Worm (Caenorhabditis elegans) whole organism, late embryonic: ENCODE data around the gene F21D9.1.

ENCODE experiments used
- C08G9.2 ChIP-seq: sonication (generic microtip); optimal IDR thresholded peaks from 2 replicates; lab custom pipeline; 2016; ENCODE audit warnings: mild to moderate bottlenecking, missing genetic modification characterization, moderate library complexity, missing compliant biosample characterization
- C38D4.7 ChIP-seq: fragments of 200-800 bp; sonication (Bioruptor generic); optimal IDR thresholded peaks from 2 replicates; lab custom pipeline; 2018; ENCODE audit warnings: mild to moderate bottlenecking, missing genetic modification characterization, moderate library complexity, missing compliant biosample characterization
- F13H6.1 ChIP-seq: sonication (generic microtip); optimal IDR thresholded peaks from 2 replicates; lab custom pipeline; 2016; ENCODE audit warnings: missing genetic modification characterization, missing compliant biosample characterization
- K09A11.1 ChIP-seq: sonication (generic microtip); optimal IDR thresholded peaks from 2 replicates; lab custom pipeline; 2017; ENCODE audit warnings: antibody characterized with exemption, mild to moderate bottlenecking, missing genetic modification characterization, missing compliant biosample characterization; ENCODE audit not compliant: insufficient read depth
- Y22D7AL.16 ChIP-seq: sonication (generic microtip); optimal IDR thresholded peaks from 2 replicates; lab custom pipeline; 2016; ENCODE audit warnings: missing genetic modification characterization, missing compliant biosample characterization
- ama-1 ChIP-seq: fragments of 150-350 bp; optimal IDR thresholded peaks from 2 replicates; lab custom pipeline; 2014
- ceh-19 ChIP-seq: fragments of 200-800 bp; sonication (Bioruptor generic); optimal IDR thresholded peaks from 2 replicates; lab custom pipeline; 2018; ENCODE audit warnings: mild to moderate bottlenecking, missing genetic modification characterization, missing compliant biosample characterization
- ceh-2 ChIP-seq: sonication (generic microtip); optimal IDR thresholded peaks from 2 replicates; lab custom pipeline; 2016; ENCODE audit warnings: missing genotype, missing genetic modification characterization, missing compliant biosample characterization
- ceh-31 ChIP-seq: sonication (generic microtip); optimal IDR thresholded peaks from 2 replicates; lab custom pipeline; 2016; ENCODE audit warnings: missing genetic modification characterization, missing compliant biosample characterization
- ceh-45 ChIP-seq: fragments of 200-800 bp; sonication (Bioruptor generic); IDR thresholded peaks from 2 replicates; pipeline ENCODE4 v1.3.6; 2022; ENCODE audit warnings: missing genetic modification reagents, missing genetic modification characterization, missing compliant biosample characterization
- ceh-48 ChIP-seq: sonication (generic microtip); optimal IDR thresholded peaks from 2 replicates; lab custom pipeline; 2016; ENCODE audit warnings: missing genetic modification characterization, inconsistent platforms, missing compliant biosample characterization
- ceh-6 ChIP-seq: fragments of 200-800 bp; sonication (Bioruptor generic); optimal IDR thresholded peaks from 2 replicates; lab custom pipeline; 2018; ENCODE audit warnings: mild to moderate bottlenecking, missing genetic modification characterization, missing compliant biosample characterization
- dve-1 ChIP-seq: sonication (generic microtip); optimal IDR thresholded peaks from 2 replicates; lab custom pipeline; 2017; ENCODE audit warnings: antibody characterized with exemption, mild to moderate bottlenecking, missing genetic modification characterization, missing compliant biosample characterization
- ets-4 ChIP-seq: sonication (generic microtip); optimal IDR thresholded peaks from 2 replicates; lab custom pipeline; 2016; ENCODE audit warnings: missing genetic modification characterization, missing compliant biosample characterization
- eyg-1 ChIP-seq: sonication (generic microtip); optimal IDR thresholded peaks from 2 replicates; lab custom pipeline; 2016; ENCODE audit warnings: missing genotype, missing genetic modification characterization, missing compliant biosample characterization
- gmeb-2 ChIP-seq: sonication (generic microtip); optimal IDR thresholded peaks from 2 replicates; lab custom pipeline; 2016; ENCODE audit warnings: missing genetic modification characterization, inconsistent platforms, missing compliant biosample characterization
- hlh-30 ChIP-seq: sonication (generic microtip); optimal IDR thresholded peaks from 2 replicates; lab custom pipeline; 2017; ENCODE audit warnings: antibody characterized with exemption, missing genetic modification characterization, missing compliant biosample characterization; ENCODE audit not compliant: insufficient read depth
- hlh-6 ChIP-seq: sonication (generic microtip); optimal IDR thresholded peaks from 2 replicates; lab custom pipeline; 2016; ENCODE audit warnings: missing genotype, missing genetic modification characterization, missing compliant biosample characterization
- lim-6 ChIP-seq: sonication (generic microtip); optimal IDR thresholded peaks from 2 replicates; lab custom pipeline; 2016; ENCODE audit warnings: missing genetic modification characterization, missing compliant biosample characterization
- mec-3 ChIP-seq: sonication (generic microtip); optimal IDR thresholded peaks from 2 replicates; lab custom pipeline; 2016; ENCODE audit warnings: borderline replicate concordance, missing genetic modification characterization, missing compliant biosample characterization
- npax-4 ChIP-seq: sonication (generic microtip); optimal IDR thresholded peaks from 2 replicates; lab custom pipeline; 2016; ENCODE audit warnings: missing genetic modification characterization, missing compliant biosample characterization
- pag-3 ChIP-seq: sonication (generic microtip); optimal IDR thresholded peaks from 2 replicates; lab custom pipeline; 2016; ENCODE audit warnings: missing compliant biosample characterization, missing genetic modification characterization, borderline replicate concordance
- pat-9 ChIP-seq: fragments of 200-800 bp; sonication (Bioruptor generic); optimal IDR thresholded peaks from 2 replicates; lab custom pipeline; 2018; ENCODE audit warnings: mild to moderate bottlenecking, missing genetic modification characterization, moderate library complexity, missing compliant biosample characterization
- pha-4 ChIP-seq: fragments of 150-350 bp; optimal IDR thresholded peaks from 2 replicates; lab custom pipeline; 2018; ENCODE audit warnings: missing biosample characterization, missing genetic modification reagents, missing genetic modification characterization
- ref-2 ChIP-seq: sonication (generic microtip); optimal IDR thresholded peaks from 2 replicates; lab custom pipeline; 2016; ENCODE audit warnings: missing genetic modification characterization, missing compliant biosample characterization
- sdc-2 ChIP-seq: sonication (generic microtip); optimal IDR thresholded peaks from 2 replicates; lab custom pipeline; 2016; ENCODE audit warnings: missing genotype, missing genetic modification characterization, missing compliant biosample characterization
- sox-2 ChIP-seq: fragments of 200-800 bp; sonication (Bioruptor generic); IDR thresholded peaks from 2 replicates; pipeline ENCODE4 v1.3.6; 2022; ENCODE audit warnings: missing genetic modification reagents, missing genetic modification characterization, missing compliant biosample characterization
- sox-4 ChIP-seq: sonication (generic microtip); optimal IDR thresholded peaks from 2 replicates; lab custom pipeline; 2017; ENCODE audit warnings: mild to moderate bottlenecking, missing genetic modification characterization, inconsistent platforms, missing compliant biosample characterization
- syd-9 ChIP-seq: sonication (generic microtip); optimal IDR thresholded peaks from 2 replicates; lab custom pipeline; 2016; ENCODE audit warnings: mild to moderate bottlenecking, missing genetic modification characterization, moderate library complexity, missing compliant biosample characterization
- tbx-2 ChIP-seq: sonication (generic microtip); optimal IDR thresholded peaks from 2 replicates; lab custom pipeline; 2016; ENCODE audit warnings: missing genetic modification characterization, missing compliant biosample characterization
- tbx-7 ChIP-seq: sonication (generic microtip); optimal IDR thresholded peaks from 2 replicates; lab custom pipeline; 2016; ENCODE audit warnings: missing genotype, missing genetic modification characterization, missing compliant biosample characterization
- unc-3 ChIP-seq, 2 experiments: fragments of 200-800 bp in 1 of 2; sonication (Bioruptor generic) in 1 of 2; sonication (generic microtip) in 1 of 2; conservative IDR thresholded peaks in 1 of 2; optimal IDR thresholded peaks in 1 of 2; 2 replicates each; pipeline versions ENCODE4 v1.3.6 to Lab custom; 2016 to 2022; ENCODE audit warnings: missing compliant biosample characterization in 2 of 2, missing genetic modification characterization in 2 of 2, missing genetic modification reagents in 1 of 2
- unc-55 ChIP-seq: sonication (generic microtip); optimal IDR thresholded peaks from 2 replicates; lab custom pipeline; 2017; ENCODE audit warnings: missing biosample characterization, missing genetic modification reagents, missing genetic modification characterization
- zip-5 ChIP-seq: sonication (generic microtip); optimal IDR thresholded peaks from 2 replicates; lab custom pipeline; 2016; ENCODE audit warnings: missing genetic modification characterization, missing compliant biosample characterization
- ztf-16 ChIP-seq: sonication (generic microtip); optimal IDR thresholded peaks from 2 replicates; lab custom pipeline; 2017; ENCODE audit warnings: missing genetic modification characterization, missing compliant biosample characterization

The F21D9.1 gene

DNA sequence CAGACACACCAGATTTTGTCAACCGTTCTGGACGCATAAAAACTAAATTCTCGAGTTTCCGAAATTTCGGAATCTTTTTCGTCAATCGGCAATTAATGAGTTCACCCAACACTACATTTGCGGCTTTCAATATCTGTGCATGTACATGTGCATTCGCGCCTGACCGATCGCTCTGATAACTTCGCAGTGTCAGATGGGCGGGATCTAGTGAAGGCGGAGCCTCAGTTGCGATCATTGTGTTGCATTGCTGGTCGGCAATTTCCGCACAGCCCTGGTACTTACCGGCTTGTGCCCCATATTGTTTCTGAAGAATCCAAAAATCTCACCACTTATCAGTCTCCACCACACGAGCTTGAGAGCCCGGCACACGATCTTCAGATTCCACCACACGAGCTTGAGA, 3.6 kb upstream of the F21D9.1 start:
- TF ChIP-seq tbx-2 (tag; lab: Kevin White, UChicago) (no peak), sox-2 (GFP tag; lab: Robert Waterston, UW) (no peak), F13H6.1 (no peak), ceh-48 (tag; lab: Kevin White, UChicago) (no peak), lim-6 (no peak), hlh-6 (tag; lab: Kevin White, UChicago) (no peak)

- TF ChIP-seq pha-4 (tag; lab: Kevin White, UChicago) (no peak), ets-4 (tag; lab: Kevin White, UChicago) (no peak), hlh-30 (tag; lab: Kevin White, UChicago) (no peak), Y22D7AL.16 (tag; lab: Kevin White, UChicago) (no peak), ceh-19 (no peak), ceh-6 (GFP tag; lab: Kevin White, UChicago) (no peak), mec-3 (no peak), ceh-45 (GFP tag; lab: Robert Waterston, UW) (no peak), ceh-2 (no peak), C38D4.7 (GFP tag; lab: Kevin White, UChicago) (no peak), sdc-2 (no peak), K09A11.1 (tag; lab: Kevin White, UChicago) (no peak), F13H6.1 (no peak), ceh-31 (tag; lab: Kevin White, UChicago) (no peak), pat-9 (tag; lab: Kevin White, UChicago) (no peak), ref-2 (no peak), tbx-7 (tag; lab: Kevin White, UChicago) (no peak), unc-55 (GFP tag; lab: Kevin White, UChicago) (no peak), gmeb-2 (tag; lab: Kevin White, UChicago) (no peak)
Observed at ce11 chrV:19262349-19262748, 1.9 kb upstream of the F21D9.1 start, which contains the start of gene F21D9.2. TSS of gene F21D9.2 (minus strand) at chrV:19262449.

ce11 chrV:19276354-19276753, 12.1 kb downstream of the F21D9.1 start:
- TF ChIP-seq dve-1 (tag; lab: Kevin White, UChicago), result no peak
- TF ChIP-seq pat-9 (tag; lab: Kevin White, UChicago), result no peak
- no peak for TF ChIP-seq ceh-2
- TF ChIP-seq ceh-31 (tag; lab: Kevin White, UChicago), result no peak
- no peak for TF ChIP-seq C08G9.2 (tag; lab: Kevin White, UChicago)
- no peak for TF ChIP-seq hlh-6 (tag; lab: Kevin White, UChicago)
- TF ChIP-seq ztf-16, result no peak

DNA sequence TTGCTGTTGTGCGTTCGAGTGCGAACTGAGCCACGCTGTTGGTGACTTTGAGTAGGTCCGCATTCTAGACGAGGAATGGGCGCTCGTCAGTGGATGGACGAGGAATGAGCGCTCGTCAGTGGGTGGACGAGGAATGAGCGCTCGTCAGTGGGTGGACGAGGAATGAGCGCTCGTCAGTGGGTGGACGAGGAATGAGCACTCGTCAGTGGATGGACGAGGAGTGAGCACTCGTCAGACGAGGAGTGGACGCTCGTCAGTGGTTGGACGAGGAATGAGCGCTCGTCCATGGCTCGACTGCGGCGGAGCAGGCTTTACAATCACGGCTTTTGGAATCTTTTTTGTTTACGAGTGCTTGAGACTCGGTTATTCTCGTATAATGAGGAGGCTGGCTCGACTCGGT, 14.2 kb downstream of the F21D9.1 start:
- no peak for TF ChIP-seq ceh-45 (GFP tag; lab: Robert Waterston, UW)
- no peak for TF ChIP-seq sox-2 (GFP tag; lab: Robert Waterston, UW)
- no peak for TF ChIP-seq sox-4
- no peak for TF ChIP-seq zip-5
- no peak for TF ChIP-seq ceh-48 (tag; lab: Kevin White, UChicago)
- TF ChIP-seq mec-3, result no peak
- no peak for TF ChIP-seq eyg-1 (tag; lab: Kevin White, UChicago)
- no peak for TF ChIP-seq pag-3 (tag; lab: Kevin White, UChicago)
- TF ChIP-seq npax-4, result no peak
- no peak for TF ChIP-seq tbx-2 (tag; lab: Kevin White, UChicago)
- no peak for TF ChIP-seq ama-1 (lab: Kevin White, UChicago)
- TF ChIP-seq F13H6.1, result no peak
- no peak for TF ChIP-seq unc-55 (GFP tag; lab: Kevin White, UChicago)
- TF ChIP-seq unc-3 (GFP tag; conservative IDR thresholded peaks at IDR 0.05; lab: Robert Waterston, UW), result no peak
- no peak for TF ChIP-seq unc-3 (tag; optimal IDR thresholded peaks at IDR 0.05; lab: Kevin White, UChicago)
- no peak for TF ChIP-seq pat-9 (tag; lab: Kevin White, UChicago)
- no peak for TF ChIP-seq dve-1 (tag; lab: Kevin White, UChicago)
- no peak for TF ChIP-seq syd-9 (tag; lab: Kevin White, UChicago)
- no peak for TF ChIP-seq Y22D7AL.16 (tag; lab: Kevin White, UChicago)
- TF ChIP-seq, all 69 proteins: peak for 0
